Worm (Caenorhabditis elegans) whole organism, late embryonic: ENCODE data around the gene mca-3.

Experiments used
- ama-1 ChIP-seq: fragments of 150-350 bp; optimal IDR thresholded peaks from 2 replicates; lab custom pipeline; 2014
- ceh-18 ChIP-seq: sonication (generic microtip); optimal IDR thresholded peaks from 2 replicates; lab custom pipeline; 2016; ENCODE audit warnings: missing genetic modification characterization, missing compliant biosample characterization
- ceh-30 ChIP-seq: fragments of 150-350 bp; optimal IDR thresholded peaks from 2 replicates; lab custom pipeline; 2014; ENCODE audit warnings: missing biosample characterization, missing genetic modification characterization
- fkh-10 ChIP-seq: fragments of 150-350 bp; optimal IDR thresholded peaks from 2 replicates; lab custom pipeline; 2014; ENCODE audit warnings: missing biosample characterization, missing genetic modification reagents, missing genetic modification characterization
- pha-4 ChIP-seq: fragments of 150-350 bp; optimal IDR thresholded peaks from 2 replicates; lab custom pipeline; 2018; ENCODE audit warnings: missing biosample characterization, missing genetic modification reagents, missing genetic modification characterization
- pros-1 ChIP-seq: fragments of 150-350 bp; optimal IDR thresholded peaks from 2 replicates; lab custom pipeline; 2014; ENCODE audit warnings: missing biosample characterization, missing genetic modification reagents, missing genetic modification characterization
- unc-55 ChIP-seq: sonication (generic microtip); optimal IDR thresholded peaks from 2 replicates; lab custom pipeline; 2017; ENCODE audit warnings: missing biosample characterization, missing genetic modification reagents, missing genetic modification characterization

ce11 chrIV:3095995-3096544 lies 36.9 kb downstream of the mca-3 start:
- TF ChIP-seq ceh-30: no peak
- TF ChIP-seq pha-4 (tag; lab: Kevin White, UChicago): no peak
- no peak for TF ChIP-seq pros-1 (tag; lab: Kevin White, UChicago)
- no peak for TF ChIP-seq ama-1 (lab: Kevin White, UChicago)
- TF ChIP-seq unc-55 (GFP tag; lab: Kevin White, UChicago): no peak
- TF ChIP-seq fkh-10 (GFP tag; lab: Kevin White, UChicago): no peak
- no peak for TF ChIP-seq ceh-18 (tag; lab: Kevin White, UChicago)
